Worm (Caenorhabditis elegans) whole organism, mixed stage, embryonic: ENCODE results near the gene F01D5.2.
"Not testable (repeated sequence)": the region's sequence is repeated elsewhere in the genome, so short reads cannot be mapped to it uniquely, and the experiment has no call there.

Experiments
- M03D4.4 ChIP-seq: sonication (generic microtip); optimal IDR thresholded peaks from 2 replicates; lab custom pipeline; 2017; ENCODE audit warnings: mild to moderate bottlenecking, missing genetic modification characterization, missing compliant biosample characterization
- bed-3 ChIP-seq: fragments of 200-800 bp; sonication (Bioruptor generic); optimal IDR thresholded peaks from 3 replicates; lab custom pipeline; 2018; ENCODE audit warnings: mild to moderate bottlenecking, missing genetic modification characterization, moderate library complexity, missing compliant biosample characterization
- blmp-1 ChIP-seq: fragments of 150-350 bp; optimal IDR thresholded peaks from 2 replicates; lab custom pipeline; 2014; ENCODE audit warnings: missing biosample characterization, missing genetic modification characterization
- ceh-39 ChIP-seq: fragments of 150-350 bp; optimal IDR thresholded peaks from 2 replicates; lab custom pipeline; 2014; ENCODE audit warnings: missing biosample characterization, missing genetic modification characterization
- ceh-43 ChIP-seq: fragments of 200-800 bp; sonication (Bioruptor generic); optimal IDR thresholded peaks from 2 replicates; lab custom pipeline; 2018; ENCODE audit warnings: mild to moderate bottlenecking, missing genetic modification characterization, moderate library complexity, missing compliant biosample characterization
- ceh-83 ChIP-seq: fragments of 200-800 bp; sonication (Bioruptor generic); optimal IDR thresholded peaks from 2 replicates; lab custom pipeline; 2018; ENCODE audit warnings: mild to moderate bottlenecking, missing genetic modification characterization, missing compliant biosample characterization
- ces-1 ChIP-seq: fragments of 150-350 bp; optimal IDR thresholded peaks from 2 replicates; lab custom pipeline; 2014; ENCODE audit warnings: missing biosample characterization, missing genetic modification reagents, missing genetic modification characterization
- cnd-1 ChIP-seq: fragments of 200-800 bp; sonication (Bioruptor generic); optimal IDR thresholded peaks from 2 replicates; lab custom pipeline; 2018; ENCODE audit warnings: mild to moderate bottlenecking, missing genetic modification characterization, missing compliant biosample characterization
- drap-1 ChIP-seq: fragments of 200-800 bp; sonication (Bioruptor generic); optimal IDR thresholded peaks from 3 replicates; lab custom pipeline; 2018; ENCODE audit warnings: mild to moderate bottlenecking, missing genetic modification characterization, missing compliant biosample characterization
- flh-1 ChIP-seq: fragments of 200-800 bp; sonication (Bioruptor generic); optimal IDR thresholded peaks from 2 replicates; lab custom pipeline; 2018; ENCODE audit warnings: mild to moderate bottlenecking, missing genetic modification characterization, moderate library complexity, missing compliant biosample characterization
- ham-2 ChIP-seq: fragments of 200-800 bp; sonication (Bioruptor generic); optimal IDR thresholded peaks from 2 replicates; lab custom pipeline; 2018; ENCODE audit warnings: mild to moderate bottlenecking, missing genetic modification characterization, missing compliant biosample characterization
- hlh-1 ChIP-seq: fragments of 150-350 bp; optimal IDR thresholded peaks from 2 replicates; lab custom pipeline; 2014; ENCODE audit warnings: missing biosample characterization, missing genetic modification reagents, missing genetic modification characterization
- lsy-2 ChIP-seq: fragments of 150-350 bp; optimal IDR thresholded peaks from 2 replicates; lab custom pipeline; 2014; ENCODE audit warnings: missing biosample characterization, missing genetic modification characterization
- mab-5 ChIP-seq: fragments of 150-350 bp; optimal IDR thresholded peaks from 2 replicates; lab custom pipeline; 2014; ENCODE audit warnings: missing biosample characterization, missing genetic modification characterization
- mls-2 ChIP-seq: sonication (generic microtip); optimal IDR thresholded peaks from 2 replicates; lab custom pipeline; 2016; ENCODE audit warnings: mild to moderate bottlenecking, missing genetic modification characterization, moderate library complexity, missing compliant biosample characterization
- nhr-2 ChIP-seq: fragments of 150-350 bp; optimal IDR thresholded peaks from 2 replicates; lab custom pipeline; 2014; ENCODE audit warnings: missing biosample characterization, missing genetic modification characterization
- nhr-237 ChIP-seq: fragments of 150-350 bp; optimal IDR thresholded peaks from 2 replicates; lab custom pipeline; 2014; ENCODE audit warnings: missing biosample characterization, missing genetic modification characterization
- nhr-28 ChIP-seq: fragments of 150-350 bp; optimal IDR thresholded peaks from 2 replicates; lab custom pipeline; 2014; ENCODE audit warnings: missing biosample characterization, missing genetic modification characterization
- nhr-76 ChIP-seq: sonication (generic microtip); optimal IDR thresholded peaks from 2 replicates; lab custom pipeline; 2017; ENCODE audit warnings: missing biosample characterization, missing genetic modification characterization
- pha-4 ChIP-seq: fragments of 150-350 bp; optimal IDR thresholded peaks from 2 replicates; lab custom pipeline; 2018; ENCODE audit warnings: missing biosample characterization, missing genetic modification reagents, missing genetic modification characterization
- sem-2 ChIP-seq: fragments of 200-800 bp; sonication (Bioruptor generic); optimal IDR thresholded peaks from 2 replicates; lab custom pipeline; 2018; ENCODE audit warnings: mild to moderate bottlenecking, missing genetic modification characterization, missing compliant biosample characterization
- snpc-4 ChIP-seq: fragments of 150-350 bp; optimal IDR thresholded peaks from 2 replicates; lab custom pipeline; 2014; ENCODE audit warnings: missing biosample characterization, missing genetic modification characterization
- sptf-1 ChIP-seq: sonication (generic microtip); optimal IDR thresholded peaks from 2 replicates; lab custom pipeline; 2017; ENCODE audit warnings: mild to moderate bottlenecking, missing genetic modification characterization, moderate library complexity, missing compliant biosample characterization
- unc-120 ChIP-seq: sonication (generic microtip); optimal IDR thresholded peaks from 2 replicates; lab custom pipeline; 2017; ENCODE audit warnings: missing genetic modification characterization, missing compliant biosample characterization; ENCODE audit not compliant: poor library complexity, severe bottlenecking
- zip-8 ChIP-seq: fragments of 150-350 bp; optimal IDR thresholded peaks from 2 replicates; lab custom pipeline; 2014; ENCODE audit warnings: missing biosample characterization, missing genetic modification characterization
- ztf-11 ChIP-seq: fragments of 150-350 bp; optimal IDR thresholded peaks from 2 replicates; lab custom pipeline; 2014; ENCODE audit warnings: missing biosample characterization, missing genetic modification characterization

F01D5.2 gene

DNA sequence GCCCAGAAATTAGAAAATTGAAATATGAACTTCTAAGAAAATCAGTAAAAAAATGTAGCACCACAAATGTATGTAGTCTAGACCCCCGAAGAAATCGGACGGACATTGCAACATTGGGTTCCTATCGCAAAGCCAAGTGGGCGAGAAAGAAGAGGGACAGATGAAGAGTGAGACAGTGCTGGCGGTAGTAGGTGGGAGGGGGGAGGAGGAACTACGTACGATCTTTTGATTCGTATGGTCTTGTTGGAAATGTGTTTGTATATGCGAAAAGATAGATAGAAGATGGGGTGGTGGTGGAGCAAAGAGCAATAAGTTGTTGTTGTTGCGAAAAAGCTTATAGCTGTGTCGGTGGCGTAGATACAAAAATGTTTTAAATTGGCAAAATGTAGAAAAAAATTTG, 39.5 kb upstream of the F01D5.2 start:
- peak; percentile 9 for TF ChIP-seq nhr-237
- TF ChIP-seq snpc-4 (tag; lab: Kevin White, UChicago), result no peak
- TF ChIP-seq, all 35 proteins: peak for 1

- TF ChIP-seq bed-3 (GFP tag; lab: Kevin White, UChicago), result no peak
- peak; percentile 41 for TF ChIP-seq pha-4 (tag; lab: Kevin White, UChicago)
- no peak for TF ChIP-seq mab-5
- TF ChIP-seq unc-120, result no peak
- no peak for TF ChIP-seq ceh-39
- no peak for TF ChIP-seq sptf-1 (tag; lab: Kevin White, UChicago)
Measured at ce11 chrII:14037484-14038303, 38.8 kb upstream of the F01D5.2 start.

DNA sequence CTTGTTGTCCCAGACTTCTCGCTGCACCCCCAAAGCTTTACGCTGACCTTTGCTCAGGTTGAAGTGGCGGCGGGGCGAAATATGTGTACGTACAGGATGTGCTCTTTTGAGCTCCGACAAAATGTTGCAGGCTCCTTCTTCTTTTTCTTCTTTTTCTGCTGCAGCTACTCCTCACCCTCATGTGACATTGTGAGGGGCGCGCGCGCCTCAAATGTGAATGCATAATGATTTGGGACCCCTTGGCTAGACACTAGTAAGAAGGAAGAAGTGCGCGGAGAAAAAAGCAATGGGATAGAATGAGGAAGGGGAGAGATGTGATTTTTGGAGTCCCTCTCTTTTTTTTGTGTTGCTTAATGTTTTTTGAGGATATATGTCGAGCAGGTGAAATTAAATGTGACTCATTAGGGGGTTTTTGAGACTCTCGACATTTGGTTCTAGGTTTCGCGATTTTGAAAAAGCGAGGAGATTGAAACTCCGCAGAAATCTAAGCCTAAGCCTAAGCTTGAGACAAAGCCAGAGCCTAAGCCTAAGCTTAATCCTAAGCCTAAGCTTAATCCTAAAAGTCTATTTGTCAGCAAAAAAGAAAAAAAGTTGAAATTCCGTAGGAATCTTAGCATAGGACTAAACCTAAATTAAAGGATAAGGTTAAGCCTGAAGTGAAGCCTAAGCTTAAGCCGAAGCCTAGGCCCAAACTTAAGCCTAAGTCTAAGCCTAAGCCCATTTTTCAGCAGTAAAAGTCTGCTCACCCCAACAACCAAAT, 38.0 kb upstream of the F01D5.2 start:
- TF ChIP-seq flh-1 (no peak), ztf-11 (tag; lab: Kevin White, UChicago) (no peak), nhr-28 (tag; lab: Kevin White, UChicago) (no peak), snpc-4 (tag; lab: Kevin White, UChicago) (no peak), mls-2 (tag; lab: Kevin White, UChicago) (no peak), blmp-1 (tag; lab: Kevin White, UChicago) (no peak), unc-120 (no peak), pha-4 (tag; lab: Kevin White, UChicago) (no peak), nhr-2 (tag; lab: Kevin White, UChicago) (no peak), ham-2 (GFP tag; lab: Kevin White, UChicago) (no peak), sptf-1 (tag; lab: Kevin White, UChicago) (no peak), cnd-1 (tag; lab: Kevin White, UChicago) (no peak), nhr-76 (no peak), ceh-43 (GFP tag; lab: Kevin White, UChicago) (no peak), lsy-2 (tag; lab: Kevin White, UChicago) (no peak), ceh-39 (no peak), nhr-237 (no peak), drap-1 (GFP tag; lab: Kevin White, UChicago) (no peak), sem-2 (GFP tag; lab: Kevin White, UChicago) (no peak), hlh-1 (no peak)
- TF ChIP-seq, all 35 proteins: peak for 0

DNA sequence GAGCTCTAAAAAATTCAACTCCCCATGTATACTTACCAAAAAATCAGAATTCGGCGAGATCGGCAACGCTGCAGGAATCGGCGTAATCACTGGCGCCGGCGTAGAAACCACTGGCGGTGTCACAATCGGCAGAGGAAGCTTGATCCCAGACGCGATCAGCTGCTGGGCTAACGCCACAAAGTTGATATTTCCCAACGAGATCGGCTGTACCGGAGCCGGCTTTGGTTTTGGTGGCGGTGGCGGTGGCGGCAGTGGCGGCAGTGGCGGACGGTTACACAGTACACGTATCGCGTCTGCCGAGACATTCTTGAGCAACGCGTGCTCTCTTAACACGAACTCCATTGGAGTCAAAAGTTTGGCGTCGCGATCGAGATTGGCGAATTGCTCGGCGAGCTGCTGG, 35.7 kb upstream of the F01D5.2 start:
- no peak for TF ChIP-seq ces-1 (GFP tag; lab: Kevin White, UChicago)
- TF ChIP-seq mls-2 (tag; lab: Kevin White, UChicago), result no peak
- TF ChIP-seq nhr-28 (tag; lab: Kevin White, UChicago), result no peak
- no peak for TF ChIP-seq M03D4.4 (tag; lab: Kevin White, UChicago)
- no peak for TF ChIP-seq snpc-4 (tag; lab: Kevin White, UChicago)

- TF ChIP-seq ceh-39 (no peak), mls-2 (tag; lab: Kevin White, UChicago) (peak; percentile 8)
Measured at ce11 chrII:14032705-14033104, 33.8 kb upstream of the F01D5.2 start.

DNA sequence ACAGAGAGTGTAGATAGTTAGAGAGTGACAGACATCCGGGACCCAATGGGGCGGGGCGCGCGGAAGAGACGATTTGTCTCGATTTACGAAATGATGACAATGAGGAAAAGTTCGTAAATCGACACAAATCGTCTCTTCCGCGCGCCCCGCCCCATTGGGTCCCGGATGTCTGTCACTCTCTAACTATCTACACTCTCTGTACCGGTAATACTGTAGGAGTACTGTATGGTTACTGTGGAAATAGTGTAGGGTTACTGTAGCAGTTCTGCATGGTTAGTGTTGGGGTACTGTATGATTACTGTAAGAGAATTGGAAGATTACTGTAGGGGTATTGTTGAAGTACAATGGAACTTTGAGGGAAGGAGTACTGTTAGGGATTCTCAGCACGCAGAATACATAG, 22.4 kb upstream of the F01D5.2 start, which contains the start of gene F01D5.10:
F01D5.10 (minus strand) TSS at position 101 of the 400 bp plus-strand sequence.
- TF ChIP-seq ceh-83 (GFP tag; lab: Kevin White, UChicago); nhr-237; zip-8: not testable (repeated sequence)

- TF ChIP-seq M03D4.4 (tag; lab: Kevin White, UChicago), result peak; percentile 16
- peak; percentile 10 for TF ChIP-seq drap-1 (GFP tag; lab: Kevin White, UChicago)
- TF ChIP-seq sptf-1 (tag; lab: Kevin White, UChicago), result peak; percentile 60
- TF ChIP-seq mls-2 (tag; lab: Kevin White, UChicago), result peak; percentile 42
- TF ChIP-seq, all 35 proteins: peak for 4; not testable (repeated sequence) for 31
Measured at ce11 chrII:14019625-14020024, 20.8 kb upstream of the F01D5.2 start.
